Worm (Caenorhabditis elegans): ENCODE data around the gene W09D10.5.

The W09D10.5 gene

ce11 chrIII:10706481-10706880 is 4.9 kb downstream of the W09D10.5 start:
- TF ChIP-seq blmp-1 (tag; optimal IDR thresholded peaks at IDR 0.05; ENCODE audit: insufficient read depth) (no peak), nhr-11 (tag; optimal IDR thresholded peaks at IDR 0.05) (no peak), ama-1 (optimal IDR thresholded peaks at IDR 0.05) (no peak)

ce11 chrIII:10704499-10704898 is 6.8 kb downstream of the W09D10.5 start:
- TF ChIP-seq nhr-6 (tag; optimal IDR thresholded peaks at IDR 0.05), result no peak
- TF ChIP-seq egl-27 (tag; optimal IDR thresholded peaks at IDR 0.05), result no peak
- TF ChIP-seq unc-39 (tag; optimal IDR thresholded peaks at IDR 0.05), result no peak
- TF ChIP-seq ztf-11 (tag; optimal IDR thresholded peaks at IDR 0.05), result no peak
- TF ChIP-seq lsy-2 (tag; optimal IDR thresholded peaks at IDR 0.05), result no peak

- TF ChIP-seq nhr-237 (tag; optimal IDR thresholded peaks at IDR 0.05), result no peak
- TF ChIP-seq ztf-11 (tag; optimal IDR thresholded peaks at IDR 0.05), result no peak
- TF ChIP-seq nhr-77 (tag; optimal IDR thresholded peaks at IDR 0.05), result no peak
- TF ChIP-seq R02D3.7 (tag; optimal IDR thresholded peaks at IDR 0.05), result no peak
- TF ChIP-seq nhr-10 (tag; optimal IDR thresholded peaks at IDR 0.05), result no peak
- TF ChIP-seq mbf-1 (tag; optimal IDR thresholded peaks at IDR 0.05), result no peak
- TF ChIP-seq gmeb-1 (tag; optimal IDR thresholded peaks at IDR 0.05), result no peak
- TF ChIP-seq snpc-4 (tag; optimal IDR thresholded peaks at IDR 0.05), result no peak
- TF ChIP-seq skn-1 (tag; optimal IDR thresholded peaks at IDR 0.05), result no peak
- TF ChIP-seq ceh-16 (tag; optimal IDR thresholded peaks at IDR 0.05), result no peak
- no peak for TF ChIP-seq peb-1 (tag; optimal IDR thresholded peaks at IDR 0.05)
- no peak for TF ChIP-seq fos-1 (tag; optimal IDR thresholded peaks at IDR 0.05)
- no peak for TF ChIP-seq C34F6.9 (tag; optimal IDR thresholded peaks at IDR 0.05)
- TF ChIP-seq mab-5 (tag; optimal IDR thresholded peaks at IDR 0.05), result no peak
- no peak for TF ChIP-seq ztf-1 (GFP tag; conservative IDR thresholded peaks at IDR 0.05)
Observed at ce11 chrIII:10703833-10704232, 7.5 kb downstream of the W09D10.5 start.

ce11 chrIII:10702805-10703204 is 8.5 kb downstream of the W09D10.5 start:
- TF ChIP-seq blmp-1 (tag; optimal IDR thresholded peaks at IDR 0.05; ENCODE audit: insufficient read depth) (no peak), unc-55 (GFP tag; optimal IDR thresholded peaks at IDR 0.05) (no peak), mdl-1 (tag; optimal IDR thresholded peaks at IDR 0.05) (no peak), nhr-6 (tag; optimal IDR thresholded peaks at IDR 0.05) (no peak), egl-27 (tag; optimal IDR thresholded peaks at IDR 0.05) (no peak), zag-1 (tag; optimal IDR thresholded peaks at IDR 0.05) (no peak), elt-3 (tag; optimal IDR thresholded peaks at IDR 0.05) (no peak), nhr-12 (tag; optimal IDR thresholded peaks at IDR 0.05) (no peak), mab-5 (tag; optimal IDR thresholded peaks at IDR 0.05) (no peak), nhr-11 (tag; optimal IDR thresholded peaks at IDR 0.05) (no peak), nhr-25 (tag; optimal IDR thresholded peaks at IDR 0.05) (no peak), Y55F3AM.14 (GFP tag; optimal IDR thresholded peaks at IDR 0.05) (no peak)

ce11 chrIII:10700460-10700859 is 10.9 kb downstream of the W09D10.5 start, which contains the start of gene Y39A1A.20:
Gene Y39A1A.20 (minus strand): TSS chrIII:10700560.
- TF ChIP-seq lin-11 (tag; optimal IDR thresholded peaks at IDR 0.05) (no peak), snpc-4 (tag; optimal IDR thresholded peaks at IDR 0.05) (no peak), mab-5 (tag; optimal IDR thresholded peaks at IDR 0.05) (no peak), lsy-2 (tag; optimal IDR thresholded peaks at IDR 0.05) (no peak), ama-1 (optimal IDR thresholded peaks at IDR 0.05) (no peak), nhr-6 (tag; optimal IDR thresholded peaks at IDR 0.05) (no peak), nhr-21 (tag; optimal IDR thresholded peaks at IDR 0.05) (no peak), aly-2 (tag; optimal IDR thresholded peaks at IDR 0.05) (no peak), blmp-1 (tag; optimal IDR thresholded peaks at IDR 0.05; ENCODE audit: insufficient read depth) (no peak), lin-39 (tag; optimal IDR thresholded peaks at IDR 0.05) (no peak), crh-2 (tag; optimal IDR thresholded peaks at IDR 0.05) (no peak), nhr-12 (tag; optimal IDR thresholded peaks at IDR 0.05) (no peak), alr-1 (tag; optimal IDR thresholded peaks at IDR 0.05) (no peak), C34F6.9 (tag; optimal IDR thresholded peaks at IDR 0.05) (no peak), peb-1 (tag; optimal IDR thresholded peaks at IDR 0.05) (no peak), ZK546.5 (tag; optimal IDR thresholded peaks at IDR 0.05) (no peak), lin-13 (GFP tag; optimal IDR thresholded peaks at IDR 0.05) (no peak), dmd-4 (tag; optimal IDR thresholded peaks at IDR 0.05) (no peak), gmeb-1 (tag; optimal IDR thresholded peaks at IDR 0.05) (no peak)

Measured in whole organism, L2 larva.